Fruit fly (Drosophila melanogaster): Measurements from ENCODE around the gene CG34289.

Gene CG34289

dm6 chr3R:23507376-23507775, at the start of gene CG34289:
CG34289 (minus strand) TSS chr3R:23507476.
- TF ChIP-seq CG1621 (tag; optimal IDR thresholded peaks at IDR 0.05) (no peak), Eip75B (GFP tag; optimal IDR thresholded peaks at IDR 0.05) (no peak), CG31627 (GFP tag; optimal IDR thresholded peaks at IDR 0.05) (no peak), OdsH (GFP tag; optimal IDR thresholded peaks at IDR 0.05) (no peak), CG15336 (GFP tag; IDR thresholded peaks at IDR 0.05) (no peak), CG6808 (GFP tag; optimal IDR thresholded peaks at IDR 0.05) (no peak), CG3919 (GFP tag; optimal IDR thresholded peaks at IDR 0.05) (no peak), CG11762 (GFP tag; optimal IDR thresholded peaks at IDR 0.05; ENCODE audit: insufficient read depth) (no peak), CG8632 (GFP tag; optimal IDR thresholded peaks at IDR 0.05) (no peak), CG9139 (GFP tag; optimal IDR thresholded peaks at IDR 0.05) (no peak), Ets21C (GFP tag; optimal IDR thresholded peaks at IDR 0.05) (no peak), eg (GFP tag; IDR thresholded peaks at IDR 0.05) (no peak), CG4318 (GFP tag; optimal IDR thresholded peaks at IDR 0.05) (no peak), Hr4 (GFP tag; optimal IDR thresholded peaks at IDR 0.05) (no peak), Blimp-1 (GFP tag; optimal IDR thresholded peaks at IDR 0.05) (no peak), CG16779 (tag; optimal IDR thresholded peaks at IDR 0.05) (no peak), vri (GFP tag; optimal IDR thresholded peaks at IDR 0.05) (no peak), achi (GFP tag; optimal IDR thresholded peaks at IDR 0.05) (no peak)

DNA sequence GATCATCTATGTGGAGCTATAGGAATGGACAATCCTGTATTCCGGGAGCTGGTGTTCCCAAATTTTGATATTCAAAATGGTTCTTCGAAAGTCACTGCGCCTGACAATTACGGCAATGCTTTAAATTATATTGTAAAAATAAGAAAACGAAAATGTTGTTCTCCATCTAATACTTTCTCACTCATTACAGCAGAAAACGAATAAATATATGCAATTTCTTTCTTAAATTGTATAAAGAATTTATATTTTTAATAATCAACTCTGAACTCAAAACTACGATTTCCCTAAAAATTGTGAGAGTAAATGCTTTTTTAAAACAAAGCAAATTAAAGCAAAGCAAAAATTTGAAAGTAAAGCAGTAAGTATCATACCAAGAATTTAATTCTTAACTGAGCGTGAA, 49.6 kb upstream of the CG34289 start, which contains the start of gene CG10164:
Gene CG10164 (minus strand): TSS at position 101 of the 400 bp plus-strand sequence.
- TF ChIP-seq CG1621 (tag; optimal IDR thresholded peaks at IDR 0.05) (no peak), CG6276 (GFP tag; optimal IDR thresholded peaks at IDR 0.05) (no peak), CG3919 (GFP tag; optimal IDR thresholded peaks at IDR 0.05) (no peak), Hr39 (GFP tag; optimal IDR thresholded peaks at IDR 0.05) (no peak), OdsH (GFP tag; optimal IDR thresholded peaks at IDR 0.05) (no peak), acj6 (GFP tag; optimal IDR thresholded peaks at IDR 0.05) (no peak), CG6808 (GFP tag; optimal IDR thresholded peaks at IDR 0.05) (no peak), CG4318 (GFP tag; optimal IDR thresholded peaks at IDR 0.05) (no peak), Eip93F (GFP tag; optimal IDR thresholded peaks at IDR 0.05) (no peak), net (GFP tag; optimal IDR thresholded peaks at IDR 0.05) (no peak), Smox (GFP tag; optimal IDR thresholded peaks at IDR 0.05) (no peak), CG9139 (GFP tag; optimal IDR thresholded peaks at IDR 0.05) (no peak), CG15336 (GFP tag; IDR thresholded peaks at IDR 0.05) (no peak), lz (GFP tag; optimal IDR thresholded peaks at IDR 0.05) (no peak), fd85E (GFP tag; optimal IDR thresholded peaks at IDR 0.05) (no peak), CG6854 (GFP tag; optimal IDR thresholded peaks at IDR 0.05) (no peak)

dm6 chr3R:23538719-23539145, 31.5 kb upstream of the CG34289 start, which contains the start of gene Ugt303B2:
Ugt303B2 (minus strand) TSS chr3R:23538908.
- no peak for TF ChIP-seq dac (GFP tag; optimal IDR thresholded peaks at IDR 0.05)
- peak; percentile 11 for TF ChIP-seq vri (GFP tag; optimal IDR thresholded peaks at IDR 0.05)

- TF ChIP-seq ss (GFP tag; optimal IDR thresholded peaks at IDR 0.05) (no peak), CG8119 (GFP tag; IDR thresholded peaks at IDR 0.05) (no peak), CG6163 (GFP tag; IDR thresholded peaks at IDR 0.05) (no peak), spab (GFP tag; optimal IDR thresholded peaks at IDR 0.05) (no peak), Hr4 (GFP tag; optimal IDR thresholded peaks at IDR 0.05) (no peak), CG10669 (GFP tag; optimal IDR thresholded peaks at IDR 0.05) (no peak), lz (GFP tag; optimal IDR thresholded peaks at IDR 0.05) (no peak), CG34406 (GFP tag; optimal IDR thresholded peaks at IDR 0.05) (no peak), CG3032 (tag; optimal IDR thresholded peaks at IDR 0.05) (no peak), Met (GFP tag; optimal IDR thresholded peaks at IDR 0.05) (no peak), achi (GFP tag; optimal IDR thresholded peaks at IDR 0.05) (no peak), CG10631 (GFP tag; optimal IDR thresholded peaks at IDR 0.05) (no peak), cyc (GFP tag; optimal IDR thresholded peaks at IDR 0.05) (no peak)
Observed at dm6 chr3R:23536610-23537009, 29.3 kb upstream of the CG34289 start, which contains the start of gene Ugt303B1. Ugt303B1 (minus strand) TSS chr3R:23536710.

Measured in whole organism, prepupa.